Worm (Caenorhabditis elegans) whole organism, L1 larva: Measurements from ENCODE around the gene nhr-108.
"Not testable (repeated sequence)": the region's sequence is repeated elsewhere in the genome, so short reads cannot be mapped to it uniquely, and the experiment has no call there.

Experiments
- alr-1 ChIP-seq: fragments of 200-800 bp; sonication (Bioruptor generic); optimal IDR thresholded peaks from 2 replicates; lab custom pipeline; 2018; ENCODE audit warnings: borderline replicate concordance, mild to moderate bottlenecking, missing genetic modification characterization, missing compliant biosample characterization
- ceh-82 ChIP-seq, 3 experiments: fragments of 150-350 bp in 1 of 3; sonication (generic microtip) in 2 of 3; optimal IDR thresholded peaks; 2 replicates each; lab custom pipeline; 2014 to 2017; ENCODE audit warnings: missing biosample characterization in 3 of 3, missing genetic modification characterization in 3 of 3
- ceh-88 ChIP-seq: fragments of 200-800 bp; sonication (Bioruptor generic); IDR thresholded peaks from 2 replicates; pipeline ENCODE4 v1.3.6; 2022; ENCODE audit warnings: missing genetic modification characterization, missing compliant biosample characterization
- ces-1 ChIP-seq: fragments of 150-350 bp; optimal IDR thresholded peaks from 2 replicates; lab custom pipeline; 2014; ENCODE audit warnings: missing biosample characterization, missing genetic modification reagents, missing genetic modification characterization
- efl-1 ChIP-seq, 4 experiments: fragments of 150-350 bp; optimal IDR thresholded peaks in 3 of 4; peaks in 1 of 4; 1 replicate in 1 of 4; 2 replicates in 3 of 4; lab custom pipeline; 2014; ENCODE audit warnings: missing biosample characterization in 2 of 4, missing genetic modification characterization in 2 of 4, missing genetic modification reagents in 2 of 4
- egl-27 ChIP-seq, 2 experiments: fragments of 150-350 bp in 1 of 2; sonication (generic microtip); optimal IDR thresholded peaks; 3 replicates each; lab custom pipeline; 2017 to 2018; ENCODE audit warnings: missing biosample characterization in 2 of 2, missing genetic modification characterization in 2 of 2, missing genetic modification reagents in 2 of 2
- elt-3 ChIP-seq, 6 experiments: fragments of 150-350 bp in 1 of 6; sonication (generic microtip); optimal IDR thresholded peaks; 2 replicates each; lab custom pipeline; 2017 to 2018; ENCODE audit warnings: missing biosample characterization in 6 of 6, missing genetic modification characterization in 6 of 6, inconsistent platforms in 1 of 6
- fkh-8 ChIP-seq: sonication (generic microtip); optimal IDR thresholded peaks from 2 replicates; lab custom pipeline; 2016; ENCODE audit warnings: mild to moderate bottlenecking, missing genetic modification characterization, missing compliant biosample characterization
- hlh-4 ChIP-seq: sonication (generic microtip); optimal IDR thresholded peaks from 2 replicates; lab custom pipeline; 2016; ENCODE audit warnings: mild to moderate bottlenecking, missing genetic modification characterization, missing compliant biosample characterization
- jun-1 ChIP-seq: fragments of 150-350 bp; optimal IDR thresholded peaks from 2 replicates; lab custom pipeline; 2014; ENCODE audit warnings: missing biosample characterization, missing genetic modification reagents, missing genetic modification characterization
- lin-15B ChIP-seq: fragments of 150-350 bp; sonication (generic microtip); optimal IDR thresholded peaks from 3 replicates; lab custom pipeline; 2014; ENCODE audit warnings: missing biosample characterization, missing genetic modification characterization
- lin-39 ChIP-seq: fragments of 150-350 bp; optimal IDR thresholded peaks from 2 replicates; lab custom pipeline; 2014; ENCODE audit warnings: missing biosample characterization, missing genetic modification reagents, missing genetic modification characterization
- lsy-2 ChIP-seq, 2 experiments: fragments of 150-350 bp; optimal IDR thresholded peaks; 2 replicates each; lab custom pipeline; 2014; ENCODE audit warnings: missing biosample characterization in 2 of 2, missing genetic modification characterization in 2 of 2
- mdl-1 ChIP-seq, 2 experiments: fragments of 150-350 bp; optimal IDR thresholded peaks; 2 replicates each; lab custom pipeline; 2014 to 2017; ENCODE audit warnings: missing biosample characterization in 2 of 2, missing genetic modification characterization in 2 of 2, inconsistent platforms in 1 of 2
- mep-1 ChIP-seq: fragments of 150-350 bp; optimal IDR thresholded peaks from 2 replicates; lab custom pipeline; 2014; ENCODE audit warnings: missing biosample characterization, missing genetic modification characterization
- nhr-12 ChIP-seq: sonication (generic microtip); optimal IDR thresholded peaks from 2 replicates; lab custom pipeline; 2017; ENCODE audit warnings: missing biosample characterization, missing genetic modification characterization
- nhr-20 ChIP-seq: sonication (generic microtip); optimal IDR thresholded peaks from 2 replicates; lab custom pipeline; 2016; ENCODE audit warnings: mild to moderate bottlenecking, missing genetic modification characterization, missing compliant biosample characterization
- nhr-71 ChIP-seq: sonication (generic microtip); optimal IDR thresholded peaks from 2 replicates; lab custom pipeline; 2016; ENCODE audit warnings: mild to moderate bottlenecking, missing genetic modification characterization, moderate library complexity, missing compliant biosample characterization
- nhr-77 ChIP-seq: fragments of 150-350 bp; optimal IDR thresholded peaks from 2 replicates; lab custom pipeline; 2014; ENCODE audit warnings: missing biosample characterization, missing genetic modification characterization
- nhr-84 ChIP-seq: sonication (generic microtip); optimal IDR thresholded peaks from 2 replicates; lab custom pipeline; 2017; ENCODE audit warnings: missing biosample characterization, missing genetic modification characterization
- nhr-85 ChIP-seq: sonication (generic microtip); peaks from one replicate; lab custom pipeline; 2016; ENCODE audit warnings: missing genetic modification characterization, inconsistent platforms, missing compliant biosample characterization
- nhr-90 ChIP-seq: sonication (generic microtip); optimal IDR thresholded peaks from 2 replicates; lab custom pipeline; 2016; ENCODE audit warnings: mild to moderate bottlenecking, missing genetic modification characterization, missing compliant biosample characterization; ENCODE audit not compliant: poor library complexity
- pax-3 ChIP-seq: fragments of 200-800 bp; sonication (Bioruptor generic); optimal IDR thresholded peaks from 2 replicates; lab custom pipeline; 2018; ENCODE audit warnings: mild to moderate bottlenecking, missing genetic modification characterization, moderate library complexity, missing compliant biosample characterization
- snpc-4 ChIP-seq: fragments of 150-350 bp; optimal IDR thresholded peaks from 2 replicates; lab custom pipeline; 2014; ENCODE audit warnings: missing biosample characterization, missing genetic modification characterization
- sox-4 ChIP-seq: sonication (generic microtip); optimal IDR thresholded peaks from 2 replicates; lab custom pipeline; 2016; ENCODE audit warnings: missing genetic modification characterization, missing compliant biosample characterization
- swsn-7 ChIP-seq: sonication (generic microtip); optimal IDR thresholded peaks from 2 replicates; lab custom pipeline; 2016; ENCODE audit warnings: missing genetic modification characterization, missing compliant biosample characterization
- tbx-2 ChIP-seq: sonication (generic microtip); optimal IDR thresholded peaks from 2 replicates; lab custom pipeline; 2016; ENCODE audit warnings: missing genetic modification characterization, missing compliant biosample characterization
- unc-30 ChIP-seq: sonication (generic microtip); optimal IDR thresholded peaks from 2 replicates; lab custom pipeline; 2017; ENCODE audit warnings: missing biosample characterization, missing genetic modification characterization
- unc-62 ChIP-seq: fragments of 150-350 bp; optimal IDR thresholded peaks from 2 replicates; lab custom pipeline; 2014; ENCODE audit warnings: missing biosample characterization, missing genetic modification reagents, missing genetic modification characterization
- vab-15 ChIP-seq: sonication (generic microtip); optimal IDR thresholded peaks from 2 replicates; lab custom pipeline; 2017; ENCODE audit warnings: missing genotype, mild to moderate bottlenecking, missing genetic modification characterization, missing compliant biosample characterization
- xbp-1 ChIP-seq: sonication (generic microtip); optimal IDR thresholded peaks from 2 replicates; lab custom pipeline; 2016; ENCODE audit warnings: missing genetic modification characterization, missing compliant biosample characterization
- zag-1 ChIP-seq: fragments of 150-350 bp; optimal IDR thresholded peaks from 2 replicates; lab custom pipeline; 2014; ENCODE audit warnings: missing biosample characterization, missing genetic modification characterization
- ztf-11 ChIP-seq, 2 experiments: sonication (generic microtip); optimal IDR thresholded peaks; 2 replicates each; lab custom pipeline; 2016 to 2017; ENCODE audit warnings: missing genetic modification characterization in 2 of 2, missing biosample characterization in 1 of 2, missing compliant biosample characterization in 1 of 2
- ztf-4 ChIP-seq: fragments of 150-350 bp; optimal IDR thresholded peaks from 2 replicates; lab custom pipeline; 2014; ENCODE audit warnings: missing biosample characterization, missing genetic modification characterization

Gene nhr-108

ce11 chrV:15932390-15932789 is 8.1 kb upstream of the nhr-108 start, which contains the start of gene srw-26:
TSS of gene srw-26 (minus strand) at chrV:15932490.
- TF ChIP-seq sox-4 (tag; lab: Kevin White, UChicago) (no peak), snpc-4 (tag; lab: Kevin White, UChicago) (no peak), ceh-82 (tag; optimal IDR thresholded peaks at IDR 0.05; lab: Kevin White, UChicago) (no peak), swsn-7 (no peak), elt-3 (tag; optimal IDR thresholded peaks at IDR 0.05; lab: Kevin White, UChicago) (no peak), nhr-90 (tag; lab: Kevin White, UChicago) (no peak), zag-1 (tag; lab: Kevin White, UChicago) (no peak), xbp-1 (tag; lab: Kevin White, UChicago) (no peak), efl-1 (optimal IDR thresholded peaks at IDR 0.05; lab: Kevin White, UChicago) (no peak), efl-1 (GFP tag; optimal IDR thresholded peaks at IDR 0.05 in 1 of 2; lab: Kevin White, UChicago) (no peak), nhr-12 (tag; lab: Kevin White, UChicago) (no peak), tbx-2 (tag; lab: Kevin White, UChicago) (no peak), nhr-20 (tag; lab: Kevin White, UChicago) (no peak), nhr-77 (tag; lab: Kevin White, UChicago) (no peak), ztf-11 (tag; optimal IDR thresholded peaks at IDR 0.05; lab: Kevin White, UChicago) (no peak), ztf-4 (tag; lab: Kevin White, UChicago) (no peak), mep-1 (no peak), lsy-2 (tag; optimal IDR thresholded peaks at IDR 0.05; lab: Kevin White, UChicago) (no peak), mdl-1 (tag; optimal IDR thresholded peaks at IDR 0.05; lab: Kevin White, UChicago) (no peak), fkh-8 (no peak), unc-62 (GFP tag; lab: Kevin White, UChicago) (no peak)

- TF ChIP-seq ceh-88 (GFP tag; lab: Robert Waterston, UW); mdl-1 (tag; optimal IDR thresholded peaks at IDR 0.05; lab: Kevin White, UChicago); egl-27 (tag; optimal IDR thresholded peaks at IDR 0.05; lab: Kevin White, UChicago): not testable (repeated sequence)
Observed at ce11 chrV:15929882-15930281, 5.6 kb upstream of the nhr-108 start, which contains the start of gene srbc-77. TSS of gene srbc-77 (plus strand) at chrV:15930182.

ce11 chrV:15928325-15928724 is 4.1 kb upstream of the nhr-108 start, which contains the start of gene pzf-1:
TSS of gene pzf-1 (minus strand) at chrV:15928425.
- TF ChIP-seq ceh-88 (GFP tag; lab: Robert Waterston, UW), result no peak
- TF ChIP-seq alr-1 (tag; lab: Kevin White, UChicago), result no peak
- no peak for TF ChIP-seq pax-3 (tag; lab: Kevin White, UChicago)
- no peak for TF ChIP-seq ztf-4 (tag; lab: Kevin White, UChicago)
- no peak for TF ChIP-seq vab-15 (tag; lab: Kevin White, UChicago)
- no peak for TF ChIP-seq ces-1
- no peak for TF ChIP-seq nhr-71 (tag; lab: Kevin White, UChicago)

- TF ChIP-seq jun-1 (tag; lab: Kevin White, UChicago) (no peak), nhr-20 (tag; lab: Kevin White, UChicago) (no peak), lin-39 (tag; lab: Kevin White, UChicago) (no peak), hlh-4 (no peak), nhr-84 (tag; lab: Kevin White, UChicago) (no peak), nhr-90 (tag; lab: Kevin White, UChicago) (no peak), ztf-4 (tag; lab: Kevin White, UChicago) (no peak), lsy-2 (tag; optimal IDR thresholded peaks at IDR 0.05; lab: Kevin White, UChicago) (no peak), nhr-85 (tag; lab: Kevin White, UChicago) (no peak)
Observed at ce11 chrV:15922979-15923378, 1.3 kb downstream of the nhr-108 start, which contains the start of gene F35E8.13. TSS of gene F35E8.13 (plus strand) at chrV:15923279.

- no peak for TF ChIP-seq unc-30
- TF ChIP-seq elt-3 (tag; optimal IDR thresholded peaks at IDR 0.05; lab: Kevin White, UChicago), result peak in 1 of 6 experiments; percentile 11
- no peak for TF ChIP-seq lin-15B (tag; lab: Kevin White, UChicago)
Observed at ce11 chrV:15921102-15921501, 3.2 kb downstream of the nhr-108 start, which contains the start of gene cdr-1. TSS of gene cdr-1 (plus strand) at chrV:15921309.
